Worm (Caenorhabditis elegans): ENCODE data around the gene W07G1.7.

The W07G1.7 gene

DNA sequence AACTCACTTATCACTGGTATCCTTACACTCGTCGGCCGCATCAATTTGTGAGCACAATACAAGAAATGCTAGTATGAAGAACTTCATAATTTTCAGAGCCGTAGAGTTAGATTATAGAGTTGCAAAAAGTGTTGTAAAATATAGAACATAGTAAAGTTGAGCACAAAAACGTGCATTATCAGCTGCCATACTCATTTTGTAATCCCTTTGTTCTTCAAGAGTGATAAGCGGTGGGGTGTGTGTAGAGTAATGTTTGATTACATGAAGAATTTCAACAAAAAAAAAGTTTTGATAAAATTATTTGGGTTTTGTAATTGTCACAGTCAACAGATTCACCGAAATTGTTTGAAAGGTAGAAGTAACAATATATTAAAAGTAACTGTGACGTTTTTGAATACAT, 16.8 kb upstream of the W07G1.7 start, which contains the start of the genes Y39G8B.13 and Y39G8B.10:
TSS of gene Y39G8B.13 (minus strand) at position 125 of the 400 bp plus-strand sequence.
TSS of gene Y39G8B.10 (minus strand) at position 193 of the 400 bp plus-strand sequence.
- TF ChIP-seq nhr-76 (tag; optimal IDR thresholded peaks at IDR 0.05): no peak
- TF ChIP-seq ztf-11 (tag; optimal IDR thresholded peaks at IDR 0.05): no peak

DNA sequence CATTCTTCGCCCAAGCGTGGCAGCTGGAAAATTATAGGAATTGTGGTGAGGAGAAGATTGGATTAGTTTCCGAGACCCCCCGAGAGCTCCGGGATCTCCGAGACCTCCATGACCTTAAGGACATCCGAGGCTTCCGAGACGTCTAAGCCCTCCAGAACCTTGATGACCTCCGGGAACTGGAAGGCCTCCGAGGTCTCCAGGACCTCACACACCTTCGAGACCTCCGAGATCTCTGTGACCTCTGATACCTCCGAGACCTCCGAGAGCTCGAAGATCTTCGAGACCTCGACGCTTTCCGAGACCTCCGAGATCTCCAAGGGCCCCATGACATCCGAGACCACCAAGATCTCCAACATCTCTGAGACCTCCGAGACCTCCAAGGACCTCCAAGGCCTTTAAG, 16.1 kb upstream of the W07G1.7 start:
- TF ChIP-seq nhr-76 (tag; optimal IDR thresholded peaks at IDR 0.05) (no peak), mab-5 (tag; optimal IDR thresholded peaks at IDR 0.05) (no peak), mep-1 (tag; optimal IDR thresholded peaks at IDR 0.05) (no peak), lin-32 (GFP tag; optimal IDR thresholded peaks at IDR 0.05) (no peak), elt-1 (tag; optimal IDR thresholded peaks at IDR 0.05; ENCODE audit: borderline replicate concordance, insufficient read depth) (no peak), blmp-1 (tag; optimal IDR thresholded peaks at IDR 0.05) (no peak), ceh-83 (GFP tag; optimal IDR thresholded peaks at IDR 0.05) (no peak), hlh-1 (tag; optimal IDR thresholded peaks at IDR 0.05) (no peak), unc-39 (tag; optimal IDR thresholded peaks at IDR 0.05) (no peak), elt-3 (tag; optimal IDR thresholded peaks at IDR 0.05) (no peak), ceh-43 (GFP tag; optimal IDR thresholded peaks at IDR 0.05) (no peak)

DNA sequence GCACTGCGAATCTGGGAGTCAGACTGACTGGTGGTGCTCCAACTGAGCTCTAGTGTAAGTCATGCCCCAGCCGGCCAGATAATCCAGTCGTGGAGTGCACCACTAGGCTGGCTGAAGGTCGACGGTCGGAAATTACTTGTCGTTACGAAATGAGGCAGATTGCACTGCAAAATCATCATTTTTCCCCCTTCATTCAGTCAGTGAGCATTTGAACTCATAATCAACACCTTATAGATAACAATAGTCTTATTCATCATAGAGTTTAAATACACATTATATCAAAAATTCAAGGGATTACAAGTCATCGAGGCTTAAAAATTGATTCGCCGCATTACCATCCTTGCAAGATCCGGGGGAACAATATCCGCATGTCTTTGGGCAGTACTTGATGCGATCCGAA, 15.7 kb upstream of the W07G1.7 start:
- TF ChIP-seq sptf-1 (tag; optimal IDR thresholded peaks at IDR 0.05) (no peak), M03D4.4 (tag; optimal IDR thresholded peaks at IDR 0.05) (no peak), ceh-43 (GFP tag; optimal IDR thresholded peaks at IDR 0.05) (no peak), nhr-12 (tag; optimal IDR thresholded peaks at IDR 0.05) (no peak), cnd-1 (tag; optimal IDR thresholded peaks at IDR 0.05) (no peak), unc-62 (GFP tag; optimal IDR thresholded peaks at IDR 0.05) (no peak), drap-1 (GFP tag; optimal IDR thresholded peaks at IDR 0.05) (no peak), unc-120 (tag; optimal IDR thresholded peaks at IDR 0.05; ENCODE audit: poor library complexity, severe bottlenecking) (no peak), pha-4 (tag; optimal IDR thresholded peaks at IDR 0.05) (no peak), nhr-76 (tag; optimal IDR thresholded peaks at IDR 0.05) (no peak), mab-5 (tag; optimal IDR thresholded peaks at IDR 0.05) (no peak), bed-3 (GFP tag; optimal IDR thresholded peaks at IDR 0.05) (no peak), snpc-4 (tag; optimal IDR thresholded peaks at IDR 0.05) (no peak), nhr-28 (tag; optimal IDR thresholded peaks at IDR 0.05) (no peak)

DNA sequence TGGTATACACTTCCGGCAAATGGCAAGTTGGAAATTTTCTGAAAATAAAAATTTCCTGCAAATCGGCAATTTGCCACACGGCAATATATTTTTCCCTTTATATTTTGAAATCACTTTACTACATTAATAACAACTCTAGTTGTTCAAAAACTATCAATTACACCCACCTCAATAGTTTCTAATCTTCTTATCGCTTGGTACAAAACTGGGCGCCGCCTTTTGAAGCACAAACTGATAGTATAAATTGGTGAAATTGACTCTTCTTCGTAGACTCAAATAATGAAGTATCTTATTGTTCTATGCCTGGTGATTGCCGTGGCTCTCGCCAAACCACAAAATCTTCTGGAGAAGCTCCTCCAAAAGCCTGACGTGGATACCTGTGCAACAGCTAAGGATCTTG, 15.0 kb upstream of the W07G1.7 start, which contains the start of gene Y39G8B.9:
TSS of gene Y39G8B.9 (plus strand) at position 269 of the 400 bp plus-strand sequence.
- no peak for TF ChIP-seq nhr-237 (tag; optimal IDR thresholded peaks at IDR 0.05)

DNA sequence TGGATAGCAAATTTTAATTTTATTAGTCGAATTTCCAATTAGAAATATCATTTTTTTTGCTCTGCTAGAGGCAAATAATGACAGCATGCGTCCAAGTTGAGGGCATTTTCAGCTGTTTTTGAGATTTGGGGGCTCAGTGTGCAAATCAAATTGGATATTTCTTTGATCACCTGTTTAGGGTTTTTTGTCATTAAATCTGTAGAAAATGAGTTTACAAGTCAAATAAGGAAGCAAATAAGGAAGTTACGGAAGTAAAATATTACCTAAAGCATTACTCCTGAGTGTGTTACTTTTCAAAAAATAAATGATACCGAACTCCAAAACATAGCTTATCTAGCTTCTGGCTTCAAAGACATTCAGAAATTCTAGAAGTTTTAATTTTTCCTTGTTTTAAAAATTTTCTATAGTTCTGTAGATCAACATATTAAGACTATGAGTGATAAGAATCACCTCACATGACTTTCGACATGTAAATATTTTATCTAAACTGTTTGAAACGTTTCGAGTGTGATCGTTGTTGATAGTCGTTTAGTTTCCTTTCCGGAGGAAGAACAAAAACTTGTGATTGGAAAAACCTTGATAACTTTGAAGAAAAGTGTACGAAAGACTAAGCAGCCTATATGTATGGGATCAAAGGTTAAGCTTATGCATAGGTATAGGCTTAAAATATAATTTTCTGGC, 13.8 kb upstream of the W07G1.7 start, which contains the start of gene sre-48:
TSS of gene sre-48 (minus strand) at position 51 of the 681 bp plus-strand sequence.
- TF ChIP-seq ztf-11 (tag; optimal IDR thresholded peaks at IDR 0.05) (no peak), mls-2 (tag; optimal IDR thresholded peaks at IDR 0.05) (no peak), snpc-4 (tag; optimal IDR thresholded peaks at IDR 0.05) (no peak)

DNA sequence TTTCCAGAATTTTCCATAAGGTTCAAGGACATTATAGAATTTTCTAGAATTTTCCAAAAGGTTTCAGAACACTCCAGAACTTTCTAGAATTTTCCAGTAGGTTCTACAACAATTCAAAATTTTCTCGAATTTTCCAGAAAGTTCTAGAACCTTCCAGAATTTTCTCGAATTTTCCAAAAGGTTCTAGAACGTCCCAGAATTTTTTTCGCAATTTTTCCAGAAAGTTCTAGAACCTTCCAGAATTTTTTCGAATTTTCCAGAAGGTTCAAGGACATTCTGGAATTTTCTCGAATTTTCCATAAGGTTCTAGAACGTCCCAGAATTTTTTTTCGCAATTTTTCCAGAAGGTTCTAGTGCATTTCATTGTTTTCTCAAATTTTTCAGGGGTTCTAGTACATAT, 11.6 kb upstream of the W07G1.7 start:
- TF ChIP-seq nhr-237 (tag; optimal IDR thresholded peaks at IDR 0.05) (no peak), sem-2 (GFP tag; optimal IDR thresholded peaks at IDR 0.05) (no peak), pha-4 (tag; optimal IDR thresholded peaks at IDR 0.05) (no peak), lsy-2 (tag; optimal IDR thresholded peaks at IDR 0.05) (no peak), ces-1 (GFP tag; optimal IDR thresholded peaks at IDR 0.05) (no peak), tbx-8 (GFP tag; optimal IDR thresholded peaks at IDR 0.05) (no peak), ceh-43 (GFP tag; optimal IDR thresholded peaks at IDR 0.05) (no peak), nhr-76 (tag; optimal IDR thresholded peaks at IDR 0.05) (no peak), cnd-1 (tag; optimal IDR thresholded peaks at IDR 0.05) (no peak), flh-1 (GFP tag; optimal IDR thresholded peaks at IDR 0.05) (no peak), hlh-1 (tag; optimal IDR thresholded peaks at IDR 0.05) (no peak), M03D4.4 (tag; optimal IDR thresholded peaks at IDR 0.05) (no peak), nhr-12 (tag; optimal IDR thresholded peaks at IDR 0.05) (no peak), nhr-28 (tag; optimal IDR thresholded peaks at IDR 0.05) (no peak), unc-39 (tag; optimal IDR thresholded peaks at IDR 0.05) (no peak)

All from whole organism, mixed stage, embryonic.